Worm (Caenorhabditis elegans) whole organism, L1 larva: ENCODE data around the gene scrm-5.
A peak's percentile ranks its signal among the peaks of the same experiment; 100 is the strongest.

Experiments
- C16A3.4 ChIP-seq: fragments of 150-350 bp; optimal IDR thresholded peaks from 2 replicates; lab custom pipeline; 2014; ENCODE audit warnings: missing biosample characterization, missing genetic modification characterization
- C34B4.2 ChIP-seq: sonication (generic microtip); optimal IDR thresholded peaks from 2 replicates; lab custom pipeline; 2017; ENCODE audit warnings: mild to moderate bottlenecking, missing genetic modification characterization, missing compliant biosample characterization
- aha-1 ChIP-seq: fragments of 150-350 bp; optimal IDR thresholded peaks from 2 replicates; lab custom pipeline; 2014; ENCODE audit warnings: missing biosample characterization, missing genetic modification characterization
- ceh-63 ChIP-seq: fragments of 200-800 bp; sonication (Bioruptor generic); optimal IDR thresholded peaks from 2 replicates; lab custom pipeline; 2018; ENCODE audit warnings: mild to moderate bottlenecking, missing genetic modification characterization, missing compliant biosample characterization
- ceh-8 ChIP-seq: fragments of 200-800 bp; sonication (Bioruptor generic); optimal IDR thresholded peaks from 2 replicates; lab custom pipeline; 2018; ENCODE audit warnings: mild to moderate bottlenecking, missing genetic modification characterization, moderate library complexity, missing compliant biosample characterization
- ceh-82 ChIP-seq, 3 experiments: fragments of 150-350 bp in 1 of 3; sonication (generic microtip) in 2 of 3; optimal IDR thresholded peaks; 2 replicates each; lab custom pipeline; 2014 to 2017; ENCODE audit warnings: missing biosample characterization in 3 of 3, missing genetic modification characterization in 3 of 3
- ceh-88 ChIP-seq: fragments of 200-800 bp; sonication (Bioruptor generic); IDR thresholded peaks from 2 replicates; pipeline ENCODE4 v1.3.6; 2022; ENCODE audit warnings: missing genetic modification characterization, missing compliant biosample characterization
- ces-1 ChIP-seq: fragments of 150-350 bp; optimal IDR thresholded peaks from 2 replicates; lab custom pipeline; 2014; ENCODE audit warnings: missing biosample characterization, missing genetic modification reagents, missing genetic modification characterization
- dpl-1 ChIP-seq, 3 experiments: fragments of 150-350 bp in 2 of 3; sonication (generic microtip) in 1 of 3; optimal IDR thresholded peaks; 2 replicates each; lab custom pipeline; 2014 to 2017; ENCODE audit warnings: missing biosample characterization in 3 of 3, missing genetic modification characterization in 3 of 3, missing genetic modification reagents in 3 of 3
- egl-13 ChIP-seq: sonication (generic microtip); optimal IDR thresholded peaks from 2 replicates; lab custom pipeline; 2016; ENCODE audit warnings: missing genotype, missing genetic modification reagents, missing genetic modification characterization, missing compliant biosample characterization
- egl-27 ChIP-seq, 2 experiments: fragments of 150-350 bp in 1 of 2; sonication (generic microtip); optimal IDR thresholded peaks; 3 replicates each; lab custom pipeline; 2017 to 2018; ENCODE audit warnings: missing biosample characterization in 2 of 2, missing genetic modification characterization in 2 of 2, missing genetic modification reagents in 2 of 2
- elt-3 ChIP-seq, 6 experiments: fragments of 150-350 bp in 1 of 6; sonication (generic microtip); optimal IDR thresholded peaks; 2 replicates each; lab custom pipeline; 2017 to 2018; ENCODE audit warnings: missing biosample characterization in 6 of 6, missing genetic modification characterization in 6 of 6, inconsistent platforms in 1 of 6
- fkh-10 ChIP-seq: sonication (generic microtip); optimal IDR thresholded peaks from 2 replicates; lab custom pipeline; 2017; ENCODE audit warnings: missing biosample characterization, missing genetic modification reagents, missing genetic modification characterization
- fkh-8 ChIP-seq: sonication (generic microtip); optimal IDR thresholded peaks from 2 replicates; lab custom pipeline; 2016; ENCODE audit warnings: mild to moderate bottlenecking, missing genetic modification characterization, missing compliant biosample characterization
- hlh-17 ChIP-seq: fragments of 200-800 bp; sonication (Bioruptor generic); optimal IDR thresholded peaks from 2 replicates; lab custom pipeline; 2018; ENCODE audit warnings: missing genetic modification characterization, mild to moderate bottlenecking, missing compliant biosample characterization, moderate library complexity, borderline replicate concordance
- hpl-2 ChIP-seq: fragments of 150-350 bp; optimal IDR thresholded peaks from 2 replicates; lab custom pipeline; 2014; ENCODE audit warnings: missing biosample characterization, missing genetic modification reagents, missing genetic modification characterization
- jun-1 ChIP-seq: fragments of 150-350 bp; optimal IDR thresholded peaks from 2 replicates; lab custom pipeline; 2014; ENCODE audit warnings: missing biosample characterization, missing genetic modification reagents, missing genetic modification characterization
- lin-13 ChIP-seq: fragments of 150-350 bp; optimal IDR thresholded peaks from 2 replicates; lab custom pipeline; 2014; ENCODE audit warnings: missing biosample characterization, missing genetic modification reagents, missing genetic modification characterization
- lin-14 ChIP-seq: fragments of 200-800 bp; sonication (Bioruptor generic); optimal IDR thresholded peaks from 2 replicates; lab custom pipeline; 2018; ENCODE audit warnings: mild to moderate bottlenecking, missing genetic modification characterization, moderate library complexity, missing compliant biosample characterization
- lin-35 ChIP-seq, 2 experiments: fragments of 150-350 bp; optimal IDR thresholded peaks; 2 replicates each; lab custom pipeline; 2014; ENCODE audit warnings: missing biosample characterization in 2 of 2, missing genetic modification characterization in 2 of 2, missing genetic modification reagents in 2 of 2
- lin-39 ChIP-seq: fragments of 150-350 bp; optimal IDR thresholded peaks from 2 replicates; lab custom pipeline; 2014; ENCODE audit warnings: missing biosample characterization, missing genetic modification reagents, missing genetic modification characterization
- lir-3 ChIP-seq: sonication (generic microtip); optimal IDR thresholded peaks from 2 replicates; lab custom pipeline; 2016; ENCODE audit warnings: mild to moderate bottlenecking, missing genetic modification characterization, moderate library complexity, missing compliant biosample characterization; ENCODE audit not compliant: poor library complexity
- mep-1 ChIP-seq: fragments of 150-350 bp; optimal IDR thresholded peaks from 2 replicates; lab custom pipeline; 2014; ENCODE audit warnings: missing biosample characterization, missing genetic modification characterization
- nhr-20 ChIP-seq: sonication (generic microtip); optimal IDR thresholded peaks from 2 replicates; lab custom pipeline; 2016; ENCODE audit warnings: mild to moderate bottlenecking, missing genetic modification characterization, missing compliant biosample characterization
- nhr-237 ChIP-seq: fragments of 150-350 bp; optimal IDR thresholded peaks from 2 replicates; lab custom pipeline; 2014; ENCODE audit warnings: missing biosample characterization, missing genetic modification characterization
- nhr-71 ChIP-seq: sonication (generic microtip); optimal IDR thresholded peaks from 2 replicates; lab custom pipeline; 2016; ENCODE audit warnings: mild to moderate bottlenecking, missing genetic modification characterization, moderate library complexity, missing compliant biosample characterization
- nhr-76 ChIP-seq: sonication (generic microtip); optimal IDR thresholded peaks from 2 replicates; lab custom pipeline; 2017; ENCODE audit warnings: missing biosample characterization, missing genetic modification characterization
- nhr-90 ChIP-seq: sonication (generic microtip); optimal IDR thresholded peaks from 2 replicates; lab custom pipeline; 2016; ENCODE audit warnings: mild to moderate bottlenecking, missing genetic modification characterization, missing compliant biosample characterization; ENCODE audit not compliant: poor library complexity
- snpc-4 ChIP-seq: fragments of 150-350 bp; optimal IDR thresholded peaks from 2 replicates; lab custom pipeline; 2014; ENCODE audit warnings: missing biosample characterization, missing genetic modification characterization
- snu-23 ChIP-seq: sonication (generic microtip); optimal IDR thresholded peaks from 2 replicates; lab custom pipeline; 2016; ENCODE audit warnings: missing genetic modification characterization, missing compliant biosample characterization
- sptf-1 ChIP-seq: fragments of 150-350 bp; optimal IDR thresholded peaks from 2 replicates; lab custom pipeline; 2014; ENCODE audit warnings: missing biosample characterization, missing genetic modification characterization
- tbx-2 ChIP-seq: sonication (generic microtip); optimal IDR thresholded peaks from 2 replicates; lab custom pipeline; 2016; ENCODE audit warnings: missing genetic modification characterization, missing compliant biosample characterization
- tlp-1 ChIP-seq: fragments of 150-350 bp; optimal IDR thresholded peaks from 2 replicates; lab custom pipeline; 2014; ENCODE audit warnings: missing biosample characterization, missing genetic modification characterization
- unc-62 ChIP-seq: fragments of 150-350 bp; optimal IDR thresholded peaks from 2 replicates; lab custom pipeline; 2014; ENCODE audit warnings: missing biosample characterization, missing genetic modification reagents, missing genetic modification characterization
- zag-1 ChIP-seq: fragments of 150-350 bp; optimal IDR thresholded peaks from 2 replicates; lab custom pipeline; 2014; ENCODE audit warnings: missing biosample characterization, missing genetic modification characterization
- ztf-11 ChIP-seq, 2 experiments: sonication (generic microtip); optimal IDR thresholded peaks; 2 replicates each; lab custom pipeline; 2016 to 2017; ENCODE audit warnings: missing genetic modification characterization in 2 of 2, missing biosample characterization in 1 of 2, missing compliant biosample characterization in 1 of 2
- ztf-4 ChIP-seq: fragments of 150-350 bp; optimal IDR thresholded peaks from 2 replicates; lab custom pipeline; 2014; ENCODE audit warnings: missing biosample characterization, missing genetic modification characterization

scrm-5 gene

DNA sequence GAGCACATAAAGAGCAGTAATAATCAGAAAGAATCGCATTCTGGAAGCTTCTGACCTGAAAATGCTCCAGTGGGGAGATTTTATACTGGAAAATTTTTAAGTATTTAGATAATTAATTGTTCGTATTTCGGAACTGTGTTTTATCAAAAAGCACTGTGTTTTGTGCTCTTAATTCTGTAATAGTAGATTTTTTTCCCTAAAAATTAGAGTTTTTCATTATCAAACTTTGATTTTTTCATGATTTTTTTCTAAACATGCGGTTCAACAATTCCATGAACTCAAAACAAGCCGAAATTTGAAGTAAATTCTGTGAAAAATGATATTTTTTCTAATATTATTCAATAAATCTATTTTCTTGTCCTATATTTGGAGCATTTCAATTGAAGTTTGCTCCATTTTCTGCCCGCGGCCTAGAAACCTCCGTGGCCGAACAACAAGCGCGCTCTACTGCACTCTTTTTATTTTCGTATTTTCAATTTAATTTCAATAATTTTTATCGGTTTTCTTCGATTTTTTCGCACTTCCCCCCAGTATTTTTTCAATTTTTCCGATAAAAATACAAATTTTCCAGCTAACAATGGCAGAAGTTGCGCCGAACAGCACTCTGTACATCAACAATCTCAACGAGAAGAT lies 9.4 kb downstream of the scrm-5 start, which contains the start of the genes K08D10.13 and rnp-2 (continued):
- TF ChIP-seq nhr-90 (tag; lab: Kevin White, UChicago) (peak; percentile 59), C16A3.4 (tag; lab: Kevin White, UChicago) (peak; percentile 28), lin-35 (GFP tag; optimal IDR thresholded peaks at IDR 0.05; lab: Kevin White, UChicago) (peak; percentile 65 to 66), zag-1 (tag; lab: Kevin White, UChicago) (no peak), ztf-4 (tag; lab: Kevin White, UChicago) (no peak), nhr-237 (no peak), mep-1 (tag; lab: Kevin White, UChicago) (peak; percentile 73), elt-3 (tag; optimal IDR thresholded peaks at IDR 0.05; lab: Kevin White, UChicago) (no peak), fkh-8 (tag; lab: Kevin White, UChicago) (peak; percentile 25), tlp-1 (tag; lab: Kevin White, UChicago) (no peak), snpc-4 (tag; lab: Kevin White, UChicago) (peak; percentile 28), unc-62 (GFP tag; lab: Kevin White, UChicago) (no peak), ceh-82 (tag; optimal IDR thresholded peaks at IDR 0.05; lab: Kevin White, UChicago) (peak; percentile 45 to 67 (median 58)), hpl-2 (GFP tag; lab: Kevin White, UChicago) (no peak), lin-39 (tag; lab: Kevin White, UChicago) (no peak), nhr-71 (tag; lab: Kevin White, UChicago) (peak; percentile 69), aha-1 (tag; lab: Kevin White, UChicago) (no peak), nhr-20 (tag; lab: Kevin White, UChicago) (peak; percentile 27), egl-27 (tag; optimal IDR thresholded peaks at IDR 0.05; lab: Kevin White, UChicago) (no peak), jun-1 (tag; lab: Kevin White, UChicago) (no peak), C34B4.2 (tag; lab: Kevin White, UChicago) (no peak), ceh-88 (GFP tag; lab: Robert Waterston, UW) (no peak), ztf-11 (tag; optimal IDR thresholded peaks at IDR 0.05; lab: Kevin White, UChicago) (peak in 1 of 2 experiments; percentile 59), sptf-1 (tag; lab: Kevin White, UChicago) (no peak), ceh-63 (GFP tag; lab: Kevin White, UChicago) (no peak), fkh-10 (GFP tag; lab: Kevin White, UChicago) (peak; percentile 1), lin-14 (GFP tag; lab: Kevin White, UChicago) (peak; percentile 60), nhr-76 (tag; lab: Kevin White, UChicago) (no peak)

DNA sequence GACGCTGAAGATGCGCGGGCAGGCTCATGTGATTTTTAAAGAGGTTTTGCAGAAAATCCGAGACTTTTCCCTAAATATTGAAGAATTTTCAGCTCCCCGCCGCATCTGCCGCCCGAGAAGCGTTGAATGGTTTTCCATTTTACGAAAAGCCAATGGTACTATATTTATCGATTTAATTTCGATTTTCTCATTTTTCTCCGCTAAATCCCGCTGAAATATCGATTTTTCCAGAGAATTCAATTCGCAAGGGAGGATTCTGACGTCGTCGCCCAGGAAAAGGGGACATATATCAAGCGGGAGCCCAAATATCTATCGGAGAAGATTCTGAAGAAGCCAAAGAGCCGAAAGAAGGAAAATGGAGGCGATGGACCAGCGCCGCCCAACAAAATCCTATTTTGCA lies 10.0 kb downstream of the scrm-5 start:
- no peak for TF ChIP-seq ces-1 (GFP tag; lab: Kevin White, UChicago)
- no peak for TF ChIP-seq hlh-17 (GFP tag; lab: Kevin White, UChicago)
- TF ChIP-seq aha-1 (tag; lab: Kevin White, UChicago) = no peak
- TF ChIP-seq ceh-8 (GFP tag; lab: Kevin White, UChicago) = no peak
- TF ChIP-seq lir-3 = no peak

DNA sequence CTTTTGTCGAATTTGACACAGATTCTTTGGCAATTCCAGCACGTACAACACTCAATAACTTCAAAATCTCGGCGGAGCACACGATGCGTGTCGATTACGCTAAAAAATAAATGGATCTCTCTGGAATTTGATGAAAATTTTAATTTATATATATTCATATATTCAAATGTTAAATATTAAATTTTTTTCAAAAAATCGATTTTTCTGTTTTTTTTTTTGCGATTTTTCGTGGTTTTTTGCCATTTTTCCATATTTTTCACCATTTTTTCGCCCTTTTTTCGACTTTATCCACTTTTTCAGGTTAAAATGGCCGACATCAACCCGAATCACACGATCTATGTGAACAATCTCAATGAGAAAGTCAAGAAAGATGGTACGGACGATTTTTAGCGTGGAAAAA lies 11.6 kb downstream of the scrm-5 start, which contains the start of gene rnp-3:
rnp-3 (plus strand) TSS at position 301 of the 400 bp plus-strand sequence.
- TF ChIP-seq dpl-1 (GFP tag; optimal IDR thresholded peaks at IDR 0.05; lab: Kevin White, UChicago) = no peak
- TF ChIP-seq egl-13 = no peak
- TF ChIP-seq unc-62 (GFP tag; lab: Kevin White, UChicago) = no peak
- TF ChIP-seq fkh-10 (GFP tag; lab: Kevin White, UChicago) = no peak

DNA sequence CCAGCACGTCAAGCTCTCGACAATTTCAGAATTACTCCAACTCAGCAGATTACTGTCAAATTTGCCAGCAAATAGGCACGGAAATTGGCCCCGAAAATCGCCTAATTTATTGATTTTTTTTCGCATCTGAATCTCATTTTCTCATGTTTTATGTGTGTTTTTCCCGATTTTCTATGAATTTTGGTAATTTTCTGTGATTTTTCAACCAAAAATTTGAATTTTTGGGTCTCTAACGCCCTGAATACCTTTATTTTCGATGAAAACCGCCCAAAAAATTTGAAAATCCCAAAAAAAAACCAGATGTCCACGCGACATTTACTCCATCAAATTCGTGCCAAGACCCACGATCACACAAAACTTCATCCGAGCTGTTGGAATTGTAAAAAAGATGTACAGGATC lies 13.9 kb downstream of the scrm-5 start, which contains the start of gene dnj-15:
dnj-15 (plus strand) TSS at position 301 of the 400 bp plus-strand sequence.
- TF ChIP-seq mep-1 (tag; lab: Kevin White, UChicago) = no peak
- no peak for TF ChIP-seq snu-23 (GFP tag; lab: Kevin White, UChicago)
- TF ChIP-seq egl-27 (tag; optimal IDR thresholded peaks at IDR 0.05; lab: Kevin White, UChicago) = no peak
- no peak for TF ChIP-seq unc-62 (GFP tag; lab: Kevin White, UChicago)
- TF ChIP-seq fkh-10 (GFP tag; lab: Kevin White, UChicago) = no peak
- no peak for TF ChIP-seq lin-14 (GFP tag; lab: Kevin White, UChicago)
- no peak for TF ChIP-seq tbx-2 (tag; lab: Kevin White, UChicago)
- TF ChIP-seq lin-13 (GFP tag; lab: Kevin White, UChicago) = no peak
- TF ChIP-seq lin-39 (tag; lab: Kevin White, UChicago) = no peak
- no peak for TF ChIP-seq sptf-1 (tag; lab: Kevin White, UChicago)
